Fruit fly (Drosophila melanogaster) whole organism, embryonic: ENCODE results near the gene CG33325.

ENCODE experiments used
- Bdp1 ChIP-seq: fragments of 200-800 bp; sonication (Bioruptor generic); optimal IDR thresholded peaks from 3 replicates; lab custom pipeline; 2016; ENCODE audit warnings: missing biosample characterization, missing genetic modification characterization
- Bteb2 ChIP-seq: fragments of 200-800 bp; sonication (Bioruptor generic); optimal IDR thresholded peaks from 2 replicates; lab custom pipeline; 2016; ENCODE audit warnings: missing biosample characterization, missing genetic modification characterization
- CG10565 ChIP-seq: fragments of 200-800 bp; sonication (Bioruptor generic); optimal IDR thresholded peaks from 3 replicates; lab custom pipeline; 2016; ENCODE audit warnings: missing biosample characterization, mild to moderate bottlenecking, missing genetic modification characterization
- CG11085 ChIP-seq: fragments of 200-800 bp; sonication (Bioruptor generic); IDR thresholded peaks from 2 replicates; pipeline ENCODE4 v1.3.6; 2022; ENCODE audit warnings: missing biosample characterization, missing genetic modification characterization
- CG11560 ChIP-seq: fragments of 200-800 bp; sonication (Bioruptor generic); IDR thresholded peaks from 3 replicates; pipeline ENCODE4 v1.3.6; 2022; ENCODE audit warnings: missing biosample characterization, missing genetic modification characterization
- CG12104 ChIP-seq: fragments of 200-800 bp; sonication (Bioruptor generic); optimal IDR thresholded peaks from 3 replicates; lab custom pipeline; 2016; ENCODE audit warnings: missing biosample characterization, missing genetic modification characterization
- CG12744 ChIP-seq: fragments of 200-800 bp; sonication (Bioruptor generic); optimal IDR thresholded peaks from 2 replicates; lab custom pipeline; 2016; ENCODE audit warnings: missing biosample characterization, missing genetic modification characterization
- CG13287 ChIP-seq: fragments of 200-800 bp; sonication (Bioruptor generic); IDR thresholded peaks from 2 replicates; pipeline ENCODE4 v1.3.6; 2022; ENCODE audit warnings: missing biosample characterization, missing genetic modification characterization; ENCODE audit not compliant: partially characterized antibody
- CG13624 ChIP-seq: fragments of 200-800 bp; sonication (Bioruptor generic); optimal IDR thresholded peaks from 2 replicates; lab custom pipeline; 2016; ENCODE audit warnings: missing biosample characterization, missing genetic modification characterization
- CG14441 ChIP-seq: fragments of 200-800 bp; sonication (Bioruptor generic); IDR thresholded peaks from 2 replicates; pipeline ENCODE4 v1.3.6; 2022; ENCODE audit warnings: missing biosample characterization, missing genetic modification characterization
- CG17328 ChIP-seq: fragments of 200-800 bp; sonication (Bioruptor generic); IDR thresholded peaks from 2 replicates; pipeline ENCODE4 v1.3.6; 2022; ENCODE audit warnings: missing biosample characterization, missing genetic modification characterization
- CG18011 ChIP-seq: fragments of 200-800 bp; sonication (Bioruptor generic); optimal IDR thresholded peaks from 2 replicates; lab custom pipeline; 2017; ENCODE audit warnings: missing biosample characterization, missing genetic modification characterization, mild to moderate bottlenecking, moderate library complexity, missing genotype
- CG18476 ChIP-seq: fragments of 200-800 bp; sonication (Bioruptor generic); optimal IDR thresholded peaks from 2 replicates; lab custom pipeline; 2016; ENCODE audit warnings: missing biosample characterization, mild to moderate bottlenecking, missing genetic modification characterization
- CG2875 ChIP-seq: fragments of 200-800 bp; sonication (Bioruptor generic); optimal IDR thresholded peaks from 2 replicates; lab custom pipeline; 2017; ENCODE audit warnings: missing biosample characterization, mild to moderate bottlenecking, missing genetic modification characterization, missing genetic modification reagents
- CG31441 ChIP-seq: fragments of 200-800 bp; sonication (Bioruptor generic); IDR thresholded peaks from 2 replicates; pipeline ENCODE4 v1.3.6; 2022; ENCODE audit warnings: missing biosample characterization, missing genetic modification characterization
- CG6175 ChIP-seq: fragments of 200-800 bp; sonication (Bioruptor generic); IDR thresholded peaks from 3 replicates; pipeline ENCODE4 v1.3.6; 2022; ENCODE audit warnings: missing biosample characterization, missing genetic modification characterization
- CG6813 ChIP-seq: fragments of 200-800 bp; sonication (Bioruptor generic); optimal IDR thresholded peaks from 2 replicates; lab custom pipeline; 2017; ENCODE audit warnings: missing biosample characterization, missing genetic modification characterization, mild to moderate bottlenecking, moderate library complexity, missing genetic modification reagents
- CG9727 ChIP-seq: fragments of 200-800 bp; sonication (Bioruptor generic); optimal IDR thresholded peaks from 3 replicates; lab custom pipeline; 2017; ENCODE audit warnings: missing biosample characterization, mild to moderate bottlenecking, missing genetic modification characterization
- CHES-1-like ChIP-seq: fragments of 200-800 bp; sonication (Bioruptor generic); optimal IDR thresholded peaks from 2 replicates; lab custom pipeline; 2016; ENCODE audit warnings: missing biosample characterization, missing genetic modification characterization
- Chrac-16 ChIP-seq: fragments of 200-800 bp; sonication (Bioruptor generic); optimal IDR thresholded peaks from 3 replicates; lab custom pipeline; 2016; ENCODE audit warnings: missing biosample characterization, missing genetic modification characterization
- CoRest ChIP-seq: fragments of 200-800 bp; sonication (Bioruptor generic); optimal IDR thresholded peaks from 3 replicates; lab custom pipeline; 2018; ENCODE audit warnings: missing biosample characterization, mild to moderate bottlenecking, missing genetic modification characterization, moderate library complexity
- D ChIP-seq, 2 experiments: fragments of 200-800 bp in 1 of 2; fragments of >200 bp in 1 of 2; sonication (Bioruptor generic) in 1 of 2; optimal IDR thresholded peaks; 2 replicates in 1 of 2; 3 replicates in 1 of 2; lab custom pipeline; 2017; ENCODE audit warnings: mild to moderate bottlenecking in 1 of 2, missing biosample characterization in 1 of 2, missing genetic modification characterization in 1 of 2, missing genetic modification reagents in 1 of 2
- Dll ChIP-seq: fragments of 200-800 bp; sonication (Bioruptor generic); IDR thresholded peaks from 4 replicates; pipeline ENCODE4 v1.3.6; 2022; ENCODE audit warnings: missing biosample characterization, missing genetic modification characterization; ENCODE audit not compliant: partially characterized antibody
- Dp ChIP-seq: fragments of 200-800 bp; sonication (Bioruptor generic); optimal IDR thresholded peaks from 2 replicates; lab custom pipeline; 2018; ENCODE audit warnings: missing biosample characterization, mild to moderate bottlenecking, missing genetic modification characterization, moderate library complexity
- GATAe ChIP-seq: fragments of 200-800 bp; sonication (Bioruptor generic); conservative IDR thresholded peaks from 2 replicates; pipeline ENCODE4 v1.3.6; 2022; ENCODE audit warnings: missing biosample characterization, missing genetic modification characterization
- H2.0 ChIP-seq: fragments of 200-800 bp; sonication (Bioruptor generic); IDR thresholded peaks from 2 replicates; pipeline ENCODE4 v1.3.6; 2022; ENCODE audit warnings: missing biosample characterization, missing genetic modification characterization
- HLH4C ChIP-seq: fragments of 200-800 bp; sonication (Bioruptor generic); IDR thresholded peaks from 3 replicates; pipeline ENCODE4 v1.3.6; 2022; ENCODE audit warnings: missing biosample characterization, missing genetic modification characterization; ENCODE audit not compliant: partially characterized antibody
- Hr3 ChIP-seq: fragments of 200-800 bp; sonication (Bioruptor generic); optimal IDR thresholded peaks from 3 replicates; lab custom pipeline; 2016; ENCODE audit warnings: missing biosample characterization, missing genetic modification characterization
- Oli ChIP-seq: fragments of 200-800 bp; sonication (Bioruptor generic); optimal IDR thresholded peaks from 2 replicates; lab custom pipeline; 2018; ENCODE audit warnings: missing biosample characterization, mild to moderate bottlenecking, missing genetic modification characterization, moderate library complexity
- Ptx1 ChIP-seq: fragments of 200-800 bp; sonication (Bioruptor generic); IDR thresholded peaks from 2 replicates; pipeline ENCODE4 v1.3.6; 2022; ENCODE audit warnings: missing biosample characterization, missing genetic modification characterization
- bigmax ChIP-seq: fragments of 200-800 bp; sonication (Bioruptor generic); optimal IDR thresholded peaks from 2 replicates; lab custom pipeline; 2018; ENCODE audit warnings: missing biosample characterization, mild to moderate bottlenecking, missing genetic modification characterization
- bowl ChIP-seq: fragments of 200-800 bp; sonication (Bioruptor generic); IDR thresholded peaks from 2 replicates; pipeline ENCODE4 v1.3.6; 2022; ENCODE audit warnings: missing biosample characterization, missing genetic modification characterization
- gce ChIP-seq: fragments of 200-800 bp; sonication (Bioruptor generic); IDR thresholded peaks from 3 replicates; pipeline ENCODE4 v1.3.6; 2022; ENCODE audit warnings: missing biosample characterization, missing genetic modification characterization
- gem ChIP-seq: fragments of 200-800 bp; sonication (Bioruptor generic); optimal IDR thresholded peaks from 2 replicates; lab custom pipeline; 2019; ENCODE audit warnings: missing biosample characterization, mild to moderate bottlenecking, missing genetic modification characterization, moderate library complexity
- hbn ChIP-seq: fragments of 200-800 bp; sonication (Bioruptor generic); IDR thresholded peaks from 2 replicates; pipeline ENCODE4 v1.3.6; 2022; ENCODE audit warnings: missing biosample characterization, missing genetic modification characterization; ENCODE audit not compliant: partially characterized antibody
- hth ChIP-seq: fragments of >200 bp; optimal IDR thresholded peaks from 2 replicates; lab custom pipeline; 2017; ENCODE audit warnings: inconsistent platforms
- insv ChIP-seq, 2 experiments: fragments of 200-800 bp; sonication (Bioruptor generic); optimal IDR thresholded peaks; 3 replicates each; lab custom pipeline; 2016 to 2018; ENCODE audit warnings: missing biosample characterization in 2 of 2, missing genetic modification characterization in 2 of 2
- klu ChIP-seq: fragments of 200-800 bp; sonication (Bioruptor generic); IDR thresholded peaks from 2 replicates; pipeline ENCODE4 v1.3.6; 2022; ENCODE audit warnings: missing biosample characterization, missing genetic modification characterization
- nerfin-1 ChIP-seq: fragments of 200-800 bp; sonication (Bioruptor generic); optimal IDR thresholded peaks from 3 replicates; lab custom pipeline; 2019; ENCODE audit warnings: missing biosample characterization, mild to moderate bottlenecking, missing genetic modification characterization, moderate library complexity
- odd ChIP-seq: fragments of 200-800 bp; sonication (Bioruptor generic); optimal IDR thresholded peaks from 2 replicates; lab custom pipeline; 2017; ENCODE audit warnings: missing biosample characterization, mild to moderate bottlenecking, missing genetic modification characterization
- p53 ChIP-seq: fragments of 200-800 bp; sonication (Bioruptor generic); optimal IDR thresholded peaks from 2 replicates; lab custom pipeline; 2016; ENCODE audit warnings: missing biosample characterization, missing genetic modification characterization
- pan ChIP-seq, 4 experiments: fragments of >200 bp in 3 of 4; fragments of 200-800 bp in 1 of 4; sonication (Bioruptor generic) in 1 of 4; optimal IDR thresholded peaks in 3 of 4; IDR thresholded peaks in 1 of 4; 2 replicates each; pipeline versions ENCODE4 v1.3.6 to Lab custom; 2017 to 2022; ENCODE audit warnings: missing biosample characterization in 2 of 4, missing genetic modification characterization in 2 of 4, mixed read lengths in 1 of 4
- sd ChIP-seq: fragments of 200-800 bp; sonication (Bioruptor generic); optimal IDR thresholded peaks from 3 replicates; lab custom pipeline; 2018; ENCODE audit warnings: missing biosample characterization, mild to moderate bottlenecking, missing genetic modification characterization, moderate library complexity
- shn ChIP-seq: fragments of 200-800 bp; sonication (Bioruptor generic); optimal IDR thresholded peaks from 3 replicates; lab custom pipeline; 2016; ENCODE audit warnings: missing biosample characterization, missing genetic modification characterization
- sima ChIP-seq: fragments of 200-800 bp; sonication (Bioruptor generic); optimal IDR thresholded peaks from 2 replicates; lab custom pipeline; 2016; ENCODE audit warnings: missing biosample characterization, missing genetic modification characterization
- sisA ChIP-seq: fragments of 200-800 bp; sonication (Bioruptor generic); IDR thresholded peaks from 2 replicates; pipeline ENCODE4 v1.3.6; 2022; ENCODE audit warnings: missing biosample characterization, missing genetic modification characterization
- twi ChIP-seq: fragments of 200-800 bp; optimal IDR thresholded peaks from 2 replicates; lab custom pipeline; 2019; ENCODE audit warnings: missing biosample characterization, mild to moderate bottlenecking, missing genetic modification characterization, moderate library complexity
- usp ChIP-seq: fragments of >200 bp; optimal IDR thresholded peaks from 2 replicates; lab custom pipeline; 2017; ENCODE audit warnings: missing biosample characterization, missing genetic modification characterization
- vvl ChIP-seq: fragments of 200-800 bp; sonication (Bioruptor generic); IDR thresholded peaks from 2 replicates; pipeline ENCODE4 v1.3.6; 2022; ENCODE audit warnings: missing biosample characterization, missing genetic modification characterization
- zfh2 ChIP-seq: fragments of 200-800 bp; sonication (Bioruptor generic); optimal IDR thresholded peaks from 2 replicates; lab custom pipeline; 2016; ENCODE audit warnings: missing biosample characterization, missing genetic modification characterization

Gene CG33325

dm6 chr3R:8673803-8674234 lies 6.0 kb downstream of the CG33325 start, which contains the start of gene mRpL19 (continued):
- no peak for TF ChIP-seq D (optimal IDR thresholded peaks at IDR 0.05; lab: Kevin White, UChicago)
- TF ChIP-seq D (GFP tag; optimal IDR thresholded peaks at IDR 0.05; lab: Kevin White, UChicago): no peak
- TF ChIP-seq CG13624 (GFP tag; lab: Kevin White, UChicago): no peak
- TF ChIP-seq sisA (GFP tag; lab: Robert Waterston, UW): no peak
- no peak for TF ChIP-seq bowl (GFP tag; lab: Robert Waterston, UW)
- peak in 1 of 2 experiments; percentile 23 for TF ChIP-seq insv (GFP tag; optimal IDR thresholded peaks at IDR 0.05; lab: Kevin White, UChicago)
- no peak for TF ChIP-seq zfh2
- TF ChIP-seq CG31441 (GFP tag; lab: Robert Waterston, UW): peak; percentile 72
- peak; percentile 2 for TF ChIP-seq Chrac-16
- no peak for TF ChIP-seq bigmax (GFP tag; lab: Kevin White, UChicago)
- no peak; the same call in 1 of the 2 replicates for TF ChIP-seq hbn
- no peak for TF ChIP-seq H2.0 (GFP tag; lab: Robert Waterston, UW)
- TF ChIP-seq HLH4C (GFP tag; lab: Robert Waterston, UW): peak; percentile 67
- TF ChIP-seq CG14441 (GFP tag; lab: Robert Waterston, UW): no peak
- peak; percentile 75 for TF ChIP-seq Dll (GFP tag; lab: Robert Waterston, UW)
- no peak for TF ChIP-seq Ptx1 (GFP tag; lab: Robert Waterston, UW)
- peak; percentile 64 for TF ChIP-seq CoRest (tag; lab: Kevin White, UChicago)
- TF ChIP-seq twi (tag; lab: Kevin White, UChicago): no peak
- no peak for TF ChIP-seq CHES-1-like (GFP tag; lab: Kevin White, UChicago)
- peak; percentile 70 for TF ChIP-seq gem (tag; lab: Kevin White, UChicago)
- peak; percentile 80 for TF ChIP-seq CG13287 (GFP tag; lab: Robert Waterston, UW)
- TF ChIP-seq klu (GFP tag; lab: Robert Waterston, UW): no peak
- TF ChIP-seq usp (GFP tag; lab: Kevin White, UChicago): no peak
- peak; percentile 21 for TF ChIP-seq CG12104 (GFP tag; lab: Kevin White, UChicago)
- no peak for TF ChIP-seq gce (GFP tag; lab: Robert Waterston, UW)
- peak; percentile 6 for TF ChIP-seq Bteb2
- no peak for TF ChIP-seq Oli
- TF ChIP-seq CG17328 (GFP tag; lab: Robert Waterston, UW): no peak
- no peak for TF ChIP-seq CG10565 (GFP tag; lab: Kevin White, UChicago)
- TF ChIP-seq vvl (GFP tag; lab: Robert Waterston, UW): no peak
- TF ChIP-seq hth (lab: Kevin White, UChicago): no peak
- no peak for TF ChIP-seq Bdp1 (GFP tag; lab: Kevin White, UChicago)
- no peak for TF ChIP-seq pan (optimal IDR thresholded peaks at IDR 0.05; lab: Kevin White, UChicago)
- TF ChIP-seq pan (GFP tag; optimal IDR thresholded peaks at IDR 0.05 in 1 of 2, IDR thresholded peaks at IDR 0.05 in 1 of 2): no peak
- no peak for TF ChIP-seq GATAe
- no peak for TF ChIP-seq CG11560 (tag; lab: Robert Waterston, UW)
- TF ChIP-seq p53 (GFP tag; lab: Kevin White, UChicago): no peak
- TF ChIP-seq CG2875: no peak
- no peak for TF ChIP-seq CG18011 (GFP tag; lab: Kevin White, UChicago)
- peak; percentile 8 for TF ChIP-seq odd (GFP tag; lab: Kevin White, UChicago)
- no peak for TF ChIP-seq CG12744 (GFP tag; lab: Kevin White, UChicago)
- no peak for TF ChIP-seq sima
- no peak for TF ChIP-seq CG11085 (GFP tag; lab: Robert Waterston, UW)
- TF ChIP-seq CG18476 (GFP tag; lab: Kevin White, UChicago): peak; percentile 17
- TF ChIP-seq Dp (GFP tag; lab: Kevin White, UChicago): peak; percentile 31
- TF ChIP-seq Hr3 (GFP tag; lab: Kevin White, UChicago): peak; percentile 18
- TF ChIP-seq nerfin-1: peak; percentile 43
- no peak for TF ChIP-seq CG6175 (GFP tag; lab: Robert Waterston, UW)
- no peak for TF ChIP-seq sd (tag; lab: Kevin White, UChicago)
- TF ChIP-seq CG6813 (GFP tag; lab: Kevin White, UChicago): no peak
- TF ChIP-seq CG9727: peak; percentile 26
- TF ChIP-seq shn (GFP tag; lab: Kevin White, UChicago): no peak
